Worm (Caenorhabditis elegans) whole organism, L1 larva: ENCODE results near the gene Y37H2A.1.

Source experiments
- Y116A8C.19 ChIP-seq: sonication (generic microtip); optimal IDR thresholded peaks from 2 replicates; lab custom pipeline; 2016; ENCODE audit warnings: missing compliant biosample characterization, missing genetic modification characterization, borderline replicate concordance
- ces-1 ChIP-seq: fragments of 150-350 bp; optimal IDR thresholded peaks from 2 replicates; lab custom pipeline; 2014; ENCODE audit warnings: missing biosample characterization, missing genetic modification reagents, missing genetic modification characterization
- nhr-71 ChIP-seq: sonication (generic microtip); optimal IDR thresholded peaks from 2 replicates; lab custom pipeline; 2016; ENCODE audit warnings: mild to moderate bottlenecking, missing genetic modification characterization, moderate library complexity, missing compliant biosample characterization
- pqm-1 ChIP-seq: sonication (generic microtip); optimal IDR thresholded peaks from 3 replicates; lab custom pipeline; 2017; ENCODE audit warnings: missing biosample characterization, missing genetic modification characterization
- sptf-1 ChIP-seq: fragments of 150-350 bp; optimal IDR thresholded peaks from 2 replicates; lab custom pipeline; 2014; ENCODE audit warnings: missing biosample characterization, missing genetic modification characterization
- vab-15 ChIP-seq: sonication (generic microtip); optimal IDR thresholded peaks from 2 replicates; lab custom pipeline; 2017; ENCODE audit warnings: missing genotype, mild to moderate bottlenecking, missing genetic modification characterization, missing compliant biosample characterization

- TF ChIP-seq nhr-71 (tag; lab: Kevin White, UChicago) (no peak), sptf-1 (tag; lab: Kevin White, UChicago) (no peak), vab-15 (tag; lab: Kevin White, UChicago) (no peak), Y116A8C.19 (tag; lab: Kevin White, UChicago) (no peak), pqm-1 (no peak), ces-1 (GFP tag; lab: Kevin White, UChicago) (no peak)
Observed at ce11 chrV:18093941-18094340, 14.1 kb upstream of the Y37H2A.1 start.
